Worm (Caenorhabditis elegans) whole organism, young adult: ENCODE data around the gene cdr-3.

ENCODE experiments used
- C17E4.6 ChIP-seq: fragments of 200-800 bp; sonication (Bioruptor generic); IDR thresholded peaks from 2 replicates; pipeline ENCODE4 v1.3.6; 2022; ENCODE audit warnings: missing genetic modification reagents, missing genetic modification characterization, missing compliant biosample characterization
- F33H1.4 ChIP-seq: fragments of 200-800 bp; sonication (Bioruptor generic); IDR thresholded peaks from 2 replicates; pipeline ENCODE4 v1.3.6; 2022; ENCODE audit warnings: missing genetic modification reagents, missing genetic modification characterization, missing compliant biosample characterization
- F49E8.2 ChIP-seq: sonication (generic microtip); optimal IDR thresholded peaks from 3 replicates; lab custom pipeline; 2017; ENCODE audit warnings: missing genetic modification characterization, mild to moderate bottlenecking, missing compliant biosample characterization, antibody characterized with exemption, moderate library complexity; ENCODE audit not compliant: insufficient read depth
- F55B11.4 ChIP-seq: sonication (generic microtip); optimal IDR thresholded peaks from 2 replicates; lab custom pipeline; 2016; ENCODE audit warnings: missing compliant biosample characterization, missing genetic modification characterization, borderline replicate concordance; ENCODE audit not compliant: insufficient read depth
- Y79H2A.3 ChIP-seq: fragments of 200-800 bp; sonication (Bioruptor generic); conservative IDR thresholded peaks from 2 replicates; pipeline ENCODE4 v1.3.6; 2022; ENCODE audit warnings: missing genetic modification reagents, missing genetic modification characterization, missing compliant biosample characterization
- Y95B8A.8 ChIP-seq: fragments of 200-800 bp; sonication (Bioruptor generic); IDR thresholded peaks from 2 replicates; pipeline ENCODE4 v1.3.6; 2022; ENCODE audit warnings: missing genetic modification reagents, missing genetic modification characterization, missing compliant biosample characterization
- aptf-2 ChIP-seq: fragments of 200-800 bp; sonication (Bioruptor generic); conservative IDR thresholded peaks from 2 replicates; pipeline ENCODE4 v1.3.6; 2022; ENCODE audit warnings: missing genetic modification reagents, missing genetic modification characterization, missing compliant biosample characterization
- atf-7 ChIP-seq: sonication (generic microtip); optimal IDR thresholded peaks from 2 replicates; lab custom pipeline; 2017; ENCODE audit warnings: mild to moderate bottlenecking, missing genetic modification characterization, missing compliant biosample characterization
- attf-3 ChIP-seq: fragments of 200-800 bp; sonication (Bioruptor generic); conservative IDR thresholded peaks from 2 replicates; pipeline ENCODE4 v1.3.6; 2022; ENCODE audit warnings: missing genetic modification reagents, missing genetic modification characterization, missing compliant biosample characterization
- ccch-3 ChIP-seq: fragments of 200-800 bp; sonication (Bioruptor generic); optimal IDR thresholded peaks from 2 replicates; lab custom pipeline; 2018; ENCODE audit warnings: mild to moderate bottlenecking, missing genetic modification characterization, missing compliant biosample characterization
- cebp-1 ChIP-seq, 2 experiments: fragments of 200-800 bp in 1 of 2; sonication (Bioruptor generic) in 1 of 2; sonication (generic microtip) in 1 of 2; IDR thresholded peaks in 1 of 2; optimal IDR thresholded peaks in 1 of 2; 2 replicates each; pipeline versions ENCODE4 v1.3.6 to Lab custom; 2017 to 2022; ENCODE audit warnings: missing compliant biosample characterization in 2 of 2, missing genetic modification characterization in 2 of 2, mild to moderate bottlenecking in 1 of 2, missing genetic modification reagents in 1 of 2, moderate library complexity in 1 of 2
- ceh-100 ChIP-seq: fragments of 200-800 bp; sonication (Bioruptor generic); IDR thresholded peaks from 2 replicates; pipeline ENCODE4 v1.3.6; 2022; ENCODE audit warnings: missing genetic modification reagents, missing genetic modification characterization, missing compliant biosample characterization
- dpl-1 ChIP-seq: fragments of 150-350 bp; optimal IDR thresholded peaks from 2 replicates; lab custom pipeline; 2014; ENCODE audit warnings: missing biosample characterization, missing genetic modification reagents, missing genetic modification characterization
- efl-1 ChIP-seq: fragments of 150-350 bp; optimal IDR thresholded peaks from 2 replicates; lab custom pipeline; 2014; ENCODE audit warnings: missing biosample characterization, missing genetic modification reagents, missing genetic modification characterization
- egl-18 ChIP-seq: fragments of 200-800 bp; sonication (Bioruptor generic); IDR thresholded peaks from 2 replicates; pipeline ENCODE4 v1.3.6; 2022; ENCODE audit warnings: missing genetic modification reagents, missing genetic modification characterization, missing compliant biosample characterization
- egl-44 ChIP-seq: fragments of 200-800 bp; sonication (Bioruptor generic); IDR thresholded peaks from 2 replicates; pipeline ENCODE4 v1.3.6; 2022; ENCODE audit warnings: missing genetic modification reagents, missing genetic modification characterization, missing compliant biosample characterization
- egrh-3 ChIP-seq: fragments of 200-800 bp; sonication (Bioruptor generic); IDR thresholded peaks from 2 replicates; pipeline ENCODE4 v1.3.6; 2022; ENCODE audit warnings: missing genetic modification reagents, missing genetic modification characterization, missing compliant biosample characterization
- gei-17 ChIP-seq: fragments of 200-800 bp; sonication (Bioruptor generic); optimal IDR thresholded peaks from 2 replicates; lab custom pipeline; 2018; ENCODE audit warnings: mild to moderate bottlenecking, missing genetic modification characterization, missing compliant biosample characterization
- hmg-1.2 ChIP-seq: fragments of 200-800 bp; sonication (Bioruptor generic); IDR thresholded peaks from 2 replicates; pipeline ENCODE4 v1.3.6; 2022; ENCODE audit warnings: missing genetic modification reagents, missing genetic modification characterization, missing compliant biosample characterization
- hrde-1 ChIP-seq: sonication (generic microtip); optimal IDR thresholded peaks from 2 replicates; lab custom pipeline; 2016; ENCODE audit warnings: missing genetic modification characterization, mild to moderate bottlenecking, missing compliant biosample characterization, moderate library complexity, missing genotype, missing genetic modification reagents, borderline replicate concordance
- lir-1 ChIP-seq: fragments of 200-800 bp; sonication (Bioruptor generic); conservative IDR thresholded peaks from 2 replicates; pipeline ENCODE4 v1.3.6; 2022; ENCODE audit warnings: missing genetic modification reagents, missing genetic modification characterization, missing compliant biosample characterization
- lsl-1 ChIP-seq: fragments of 200-800 bp; sonication (Bioruptor generic); optimal IDR thresholded peaks from 2 replicates; lab custom pipeline; 2018; ENCODE audit warnings: mild to moderate bottlenecking, missing genetic modification characterization, moderate library complexity, missing compliant biosample characterization
- madf-8 ChIP-seq: fragments of 200-800 bp; sonication (Bioruptor generic); conservative IDR thresholded peaks from 2 replicates; pipeline ENCODE4 v1.3.6; 2022; ENCODE audit warnings: missing genetic modification reagents, missing genetic modification characterization, missing compliant biosample characterization
- mcd-1 ChIP-seq: fragments of 200-800 bp; sonication (Bioruptor generic); IDR thresholded peaks from 2 replicates; pipeline ENCODE4 v1.3.6; 2022; ENCODE audit warnings: missing genetic modification reagents, missing genetic modification characterization, missing compliant biosample characterization
- nfya-2 ChIP-seq: fragments of 200-800 bp; sonication (Bioruptor generic); IDR thresholded peaks from 2 replicates; pipeline ENCODE4 v1.3.6; 2022; ENCODE audit warnings: missing genetic modification reagents, missing genetic modification characterization, missing compliant biosample characterization
- nhr-179 ChIP-seq: sonication (generic microtip); optimal IDR thresholded peaks from 2 replicates; lab custom pipeline; 2016; ENCODE audit warnings: mild to moderate bottlenecking, missing genetic modification characterization, missing compliant biosample characterization
- nhr-80 ChIP-seq: sonication (generic microtip); optimal IDR thresholded peaks from 2 replicates; lab custom pipeline; 2016; ENCODE audit warnings: missing genetic modification characterization, missing compliant biosample characterization
- snpc-1.3 ChIP-seq: sonication (generic microtip); optimal IDR thresholded peaks from 2 replicates; lab custom pipeline; 2017; ENCODE audit warnings: missing genetic modification characterization, mild to moderate bottlenecking, missing compliant biosample characterization, antibody characterized with exemption, moderate library complexity, missing genotype, missing genetic modification reagents; ENCODE audit not compliant: insufficient read depth
- snpc-3.4 ChIP-seq: sonication (generic microtip); optimal IDR thresholded peaks from 2 replicates; lab custom pipeline; 2017; ENCODE audit warnings: missing genetic modification characterization, mild to moderate bottlenecking, missing compliant biosample characterization, antibody characterized with exemption, moderate library complexity, missing genotype, missing genetic modification reagents
- snpc-4 ChIP-seq, 5 experiments: fragments of 150-350 bp in 1 of 5; sonication (generic microtip) in 4 of 5; optimal IDR thresholded peaks; 2 replicates each; lab custom pipeline; 2014 to 2018; ENCODE audit warnings: missing genetic modification characterization in 5 of 5, missing biosample characterization in 3 of 5, antibody characterized with exemption in 2 of 5, mild to moderate bottlenecking in 2 of 5, missing compliant biosample characterization in 2 of 5, missing genotype in 2 of 5, moderate library complexity in 2 of 5, missing genetic modification reagents in 1 of 5
- tbx-9 ChIP-seq: sonication (generic microtip); optimal IDR thresholded peaks from 2 replicates; lab custom pipeline; 2016; ENCODE audit warnings: borderline replicate concordance, missing genetic modification characterization, inconsistent platforms, missing compliant biosample characterization
- ztf-22 ChIP-seq: fragments of 200-800 bp; sonication (Bioruptor generic); optimal IDR thresholded peaks from 2 replicates; lab custom pipeline; 2018; ENCODE audit warnings: mild to moderate bottlenecking, missing genetic modification characterization, moderate library complexity, missing compliant biosample characterization

cdr-3 gene

DNA sequence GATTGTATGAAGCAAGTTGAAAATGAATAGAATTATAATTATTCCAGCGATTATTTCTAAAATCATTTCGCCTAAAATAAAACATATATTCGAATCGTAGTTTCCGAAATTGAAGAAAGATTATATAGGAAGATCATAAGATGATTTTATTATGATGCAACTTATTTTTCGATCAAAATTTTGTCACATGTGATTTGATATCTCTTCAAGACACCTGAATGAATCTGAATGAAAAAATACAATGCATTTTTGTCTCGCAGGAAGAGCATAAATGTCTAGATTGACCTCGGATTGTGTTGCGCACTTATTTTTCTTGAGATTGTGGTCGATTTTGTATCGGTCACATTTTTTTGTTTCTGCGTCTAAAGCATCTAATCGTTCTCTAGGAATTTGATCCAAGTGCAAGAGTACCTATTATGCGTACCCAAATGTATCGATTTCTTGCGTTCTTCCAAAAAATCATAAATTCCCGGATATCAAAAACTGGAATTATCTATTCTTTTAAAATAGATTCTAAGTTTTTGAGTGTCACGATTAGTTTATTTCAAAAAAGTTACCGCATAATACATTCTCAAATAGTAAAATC is 6.7 kb downstream of the cdr-3 start, which contains the start of gene hrg-2:
hrg-2 (minus strand) TSS at position 98 of the 586 bp plus-strand sequence.
- TF ChIP-seq hrde-1 (tag; lab: Kevin White, UChicago) = no peak
- TF ChIP-seq ztf-22 = no peak
- no peak for TF ChIP-seq snpc-3.4 (tag; lab: Kevin White, UChicago)
- TF ChIP-seq snpc-4 (GFP tag; optimal IDR thresholded peaks at IDR 0.05; lab: Kevin White, UChicago) = no peak
- no peak for TF ChIP-seq snpc-4 (tag; optimal IDR thresholded peaks at IDR 0.05; lab: Kevin White, UChicago)
- no peak for TF ChIP-seq nhr-179
- TF ChIP-seq nhr-80 = no peak
- TF ChIP-seq ceh-100 = no peak
- no peak for TF ChIP-seq F33H1.4
- TF ChIP-seq snpc-1.3 (tag; lab: Kevin White, UChicago) = no peak
- no peak for TF ChIP-seq madf-8 (GFP tag; lab: Robert Waterston, UW)
- TF ChIP-seq egl-18 = no peak
- no peak for TF ChIP-seq lsl-1 (GFP tag; lab: Kevin White, UChicago)
- no peak for TF ChIP-seq C17E4.6 (GFP tag; lab: Robert Waterston, UW)
- no peak for TF ChIP-seq F55B11.4
- TF ChIP-seq efl-1 (GFP tag; lab: Kevin White, UChicago) = no peak
- no peak for TF ChIP-seq ccch-3 (GFP tag; lab: Kevin White, UChicago)
- TF ChIP-seq egl-44 = no peak

- TF ChIP-seq efl-1 (GFP tag; lab: Kevin White, UChicago) (no peak), nhr-80 (peak; percentile 6), cebp-1 (GFP tag; IDR thresholded peaks at IDR 0.05; lab: Robert Waterston, UW) (no peak), cebp-1 (tag; optimal IDR thresholded peaks at IDR 0.05; lab: Kevin White, UChicago) (peak; percentile 83), tbx-9 (no peak), aptf-2 (GFP tag; lab: Robert Waterston, UW) (no peak), hmg-1.2 (GFP tag; lab: Robert Waterston, UW) (peak; percentile 39; the same call in 1 of the 2 replicates), F49E8.2 (tag; lab: Kevin White, UChicago) (no peak)
These were observed 8.2 kb downstream of the cdr-3 start for ce11 chrV:12408996-12409395.

- TF ChIP-seq Y79H2A.3 (GFP tag; lab: Robert Waterston, UW) (no peak), dpl-1 (GFP tag; lab: Kevin White, UChicago) (no peak), lir-1 (no peak), Y95B8A.8 (GFP tag; lab: Robert Waterston, UW) (no peak), atf-7 (tag; lab: Kevin White, UChicago) (no peak), attf-3 (GFP tag; lab: Robert Waterston, UW) (no peak), egl-44 (no peak), mcd-1 (GFP tag; lab: Robert Waterston, UW) (no peak), hrde-1 (tag; lab: Kevin White, UChicago) (no peak)
These were observed 8.7 kb downstream of the cdr-3 start, which contains the start of gene cdr-4 for ce11 chrV:12408525-12408924. TSS of gene cdr-4 (minus strand) at chrV:12408625.

DNA sequence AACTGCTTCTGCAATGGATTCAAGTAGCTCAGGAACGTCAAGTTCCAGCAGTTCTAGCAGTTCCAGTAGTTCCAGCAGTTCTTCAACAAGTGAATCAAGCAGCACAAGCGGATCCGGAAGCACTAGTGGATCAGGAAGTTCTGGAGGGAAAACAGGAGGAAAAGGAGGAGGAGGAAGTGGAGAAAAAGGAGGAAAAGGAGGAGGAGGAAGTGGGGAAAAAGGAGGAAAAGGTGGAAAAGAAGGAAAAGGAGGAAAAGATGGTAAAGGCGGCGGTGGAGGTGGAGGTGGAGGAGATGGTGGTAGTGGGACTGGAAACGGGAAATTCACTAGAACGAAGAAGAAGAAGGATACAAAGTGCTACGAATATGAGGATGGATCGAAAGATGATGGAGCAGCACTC is 10.7 kb downstream of the cdr-3 start:
- peak; percentile 49 for TF ChIP-seq egrh-3
- no peak for TF ChIP-seq Y95B8A.8 (GFP tag; lab: Robert Waterston, UW)
- no peak for TF ChIP-seq nfya-2
- TF ChIP-seq gei-17 = peak; percentile 20
